Worm (Caenorhabditis elegans): ENCODE results near the gene F23D12.11.

- TF ChIP-seq aly-2 (tag; optimal IDR thresholded peaks at IDR 0.05): no peak
- no peak for TF ChIP-seq nhr-25 (tag; optimal IDR thresholded peaks at IDR 0.05)
- TF ChIP-seq elt-1 (tag; optimal IDR thresholded peaks at IDR 0.05): no peak
- TF ChIP-seq mdl-1 (tag; optimal IDR thresholded peaks at IDR 0.05): no peak
- no peak for TF ChIP-seq unc-62 (GFP tag; optimal IDR thresholded peaks at IDR 0.05)
- TF ChIP-seq pqm-1 (tag; optimal IDR thresholded peaks at IDR 0.05): no peak
- TF ChIP-seq lin-39 (tag; optimal IDR thresholded peaks at IDR 0.05): no peak
- TF ChIP-seq ceh-16 (tag; optimal IDR thresholded peaks at IDR 0.05): no peak
- TF ChIP-seq tbx-2 (tag; optimal IDR thresholded peaks at IDR 0.05): no peak
- no peak for TF ChIP-seq ceh-28 (tag; optimal IDR thresholded peaks at IDR 0.05)
- TF ChIP-seq egl-5 (tag; optimal IDR thresholded peaks at IDR 0.05): no peak
- TF ChIP-seq ama-1 (optimal IDR thresholded peaks at IDR 0.05): no peak
Measured at ce11 chrX:14447910-14448309, 23.4 kb upstream of the F23D12.11 start, which contains the start of gene jmjd-3.2.
